Fruit fly (Drosophila melanogaster) whole organism, pupa: ENCODE data around the gene htl.

Experiments used
- CG12605 ChIP-seq: fragments of 200-800 bp; sonication (Bioruptor generic); IDR thresholded peaks from 2 replicates; pipeline ENCODE4 v1.3.6; 2022; ENCODE audit warnings: missing biosample characterization, missing genetic modification characterization
- CG14655 ChIP-seq: fragments of 200-800 bp; sonication (Bioruptor generic); optimal IDR thresholded peaks from 3 replicates; lab custom pipeline; 2017; ENCODE audit warnings: mild to moderate bottlenecking, missing biosample characterization, missing genetic modification reagents, missing genetic modification characterization
- CG15710 ChIP-seq: fragments of 200-800 bp; sonication (Bioruptor generic); optimal IDR thresholded peaks from 2 replicates; lab custom pipeline; 2018; ENCODE audit warnings: missing biosample characterization, mild to moderate bottlenecking, missing genetic modification characterization, moderate library complexity
- CG17806 ChIP-seq: fragments of 200-800 bp; sonication (Bioruptor generic); optimal IDR thresholded peaks from 2 replicates; lab custom pipeline; 2018; ENCODE audit warnings: missing biosample characterization, mild to moderate bottlenecking, missing genetic modification characterization, moderate library complexity
- CG32121 ChIP-seq: fragments of 200-800 bp; sonication (Bioruptor generic); IDR thresholded peaks from 2 replicates; pipeline ENCODE4 v1.3.6; 2022; ENCODE audit warnings: missing biosample characterization, missing genetic modification characterization
- CG4496 ChIP-seq: fragments of 200-800 bp; sonication (Bioruptor generic); IDR thresholded peaks from 3 replicates; pipeline ENCODE4 v1.3.6; 2022; ENCODE audit warnings: missing biosample characterization, missing genetic modification characterization
- D1 ChIP-seq: fragments of 200-800 bp; sonication (Bioruptor generic); optimal IDR thresholded peaks from 2 replicates; lab custom pipeline; 2018; ENCODE audit warnings: missing biosample characterization, mild to moderate bottlenecking, missing genetic modification characterization, moderate library complexity
- EcR ChIP-seq: fragments of 200-800 bp; sonication (Bioruptor generic); optimal IDR thresholded peaks from 3 replicates; lab custom pipeline; 2019; ENCODE audit warnings: missing biosample characterization, missing genetic modification characterization, mild to moderate bottlenecking, moderate library complexity, missing genetic modification reagents
- Pif1A ChIP-seq: fragments of 200-800 bp; sonication (Bioruptor generic); optimal IDR thresholded peaks from 3 replicates; lab custom pipeline; 2016; ENCODE audit warnings: missing biosample characterization, missing genetic modification characterization
- Snoo ChIP-seq: fragments of 200-800 bp; sonication (Bioruptor generic); optimal IDR thresholded peaks from 3 replicates; lab custom pipeline; 2017; ENCODE audit warnings: missing biosample characterization, mild to moderate bottlenecking, missing genetic modification characterization, inconsistent platforms
- fd96Ca ChIP-seq: fragments of 200-800 bp; sonication (Bioruptor generic); IDR thresholded peaks from 3 replicates; pipeline ENCODE4 v1.3.6; 2022; ENCODE audit warnings: missing biosample characterization, missing genetic modification characterization
- rn ChIP-seq: fragments of 200-800 bp; sonication (Bioruptor generic); IDR thresholded peaks from 2 replicates; pipeline ENCODE4 v1.3.6; 2022; ENCODE audit warnings: missing biosample characterization, missing genetic modification characterization

DNA sequence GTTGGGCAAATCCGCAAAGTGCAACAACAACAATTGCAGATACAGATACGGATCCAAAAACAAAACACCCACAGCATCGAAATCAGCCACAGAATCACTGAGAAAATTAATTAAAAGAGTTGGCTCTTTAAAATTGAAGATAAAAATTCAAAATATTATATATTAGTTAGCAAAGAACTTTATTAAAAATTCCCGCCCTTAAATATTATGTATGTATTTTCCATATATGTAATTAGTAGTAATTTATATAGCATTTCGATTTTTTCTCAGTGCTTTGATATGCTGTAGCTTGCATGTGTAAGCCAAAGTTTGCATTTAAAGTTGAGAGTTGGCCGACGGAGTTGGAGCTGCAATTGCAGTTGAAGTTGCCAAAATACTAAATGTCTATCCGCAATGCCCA lies 48.1 kb downstream of the htl start:
- TF ChIP-seq Snoo (tag; lab: Kevin White, UChicago) (no peak), D1 (tag; lab: Kevin White, UChicago) (no peak), EcR (GFP tag; lab: Kevin White, UChicago) (no peak), CG32121 (GFP tag; lab: Robert Waterston, UW) (peak; percentile 75), CG17806 (tag; lab: Kevin White, UChicago) (no peak), fd96Ca (GFP tag; lab: Robert Waterston, UW) (no peak), CG4496 (no peak), CG12605 (GFP tag; lab: Robert Waterston, UW) (no peak), CG14655 (GFP tag; lab: Kevin White, UChicago) (no peak), CG15710 (no peak), rn (no peak), Pif1A (no peak)
